Fruit fly (Drosophila melanogaster) whole organism, wandering third instar larva: ENCODE measurements around the gene CG9192.

Experiments used
- Abd-B ChIP-seq: fragments of >200 bp; optimal IDR thresholded peaks from 2 replicates; lab custom pipeline; 2017; ENCODE audit warnings: missing biosample characterization, missing genetic modification characterization
- CG32264 ChIP-seq: fragments of 200-800 bp; sonication (Bioruptor generic); optimal IDR thresholded peaks from 2 replicates; lab custom pipeline; 2016; ENCODE audit warnings: missing biosample characterization, missing genetic modification characterization
- CG9705 ChIP-seq: fragments of 200-800 bp; sonication (Bioruptor generic); optimal IDR thresholded peaks from 2 replicates; lab custom pipeline; 2018; ENCODE audit warnings: missing biosample characterization, mild to moderate bottlenecking, missing genetic modification characterization
- CrebA ChIP-seq: fragments of 200-800 bp; sonication (Bioruptor generic); optimal IDR thresholded peaks from 2 replicates; lab custom pipeline; 2016; ENCODE audit warnings: missing biosample characterization, mild to moderate bottlenecking, missing genetic modification characterization, borderline replicate concordance
- Dfd ChIP-seq: fragments of >200 bp; optimal IDR thresholded peaks from 2 replicates; lab custom pipeline; 2017; ENCODE audit warnings: missing biosample characterization, missing genetic modification characterization
- Dif ChIP-seq: fragments of 200-275, 200-300 bp; sonication (Bioruptor generic); optimal IDR thresholded peaks from 2 replicates; lab custom pipeline; 2018; ENCODE audit warnings: missing biosample characterization, missing genetic modification characterization; ENCODE audit not compliant: partially characterized antibody
- GATAd ChIP-seq: sonication (Bioruptor generic); optimal IDR thresholded peaks from 2 replicates; lab custom pipeline; 2016; ENCODE audit warnings: missing biosample characterization, missing genetic modification characterization
- Hr83 ChIP-seq: fragments of 200-300 bp; sonication (Bioruptor generic); optimal IDR thresholded peaks from 2 replicates; lab custom pipeline; 2016; ENCODE audit warnings: missing biosample characterization, mild to moderate bottlenecking, missing genetic modification characterization, moderate library complexity; ENCODE audit not compliant: poor library complexity, severe bottlenecking
- Jra ChIP-seq: sonication (Bioruptor generic); optimal IDR thresholded peaks from 2 replicates; lab custom pipeline; 2016; ENCODE audit warnings: missing biosample characterization, missing genetic modification characterization
- Mio ChIP-seq: sonication (Bioruptor generic); optimal IDR thresholded peaks from 2 replicates; lab custom pipeline; 2016; ENCODE audit warnings: missing biosample characterization, missing genetic modification characterization
- Myc ChIP-seq: fragments of >200 bp; optimal IDR thresholded peaks from 2 replicates; lab custom pipeline; 2017
- N ChIP-seq: fragments of >200 bp; optimal IDR thresholded peaks from 2 replicates; lab custom pipeline; 2018; ENCODE audit warnings: missing biosample characterization, missing external identifiers, missing genetic modification characterization
- OdsH ChIP-seq: fragments of 200-800 bp; sonication (Bioruptor generic); optimal IDR thresholded peaks from 2 replicates; lab custom pipeline; 2016; ENCODE audit warnings: missing biosample characterization, mild to moderate bottlenecking, missing genetic modification characterization
- Rel ChIP-seq, 2 experiments: fragments of 200-800 bp; sonication (Bioruptor generic) in 1 of 2; optimal IDR thresholded peaks; 2 replicates in 1 of 2; 3 replicates in 1 of 2; lab custom pipeline; 2016 to 2019; ENCODE audit warnings: mild to moderate bottlenecking in 2 of 2, missing biosample characterization in 2 of 2, missing genetic modification characterization in 2 of 2, moderate library complexity in 1 of 2
- Vsx2 ChIP-seq: fragments of 200-300, 225-300 bp; sonication (Bioruptor generic); optimal IDR thresholded peaks from 2 replicates; lab custom pipeline; 2018; ENCODE audit warnings: missing biosample characterization, missing genetic modification characterization; ENCODE audit not compliant: partially characterized antibody
- br ChIP-seq: fragments of 200-800 bp; sonication (Bioruptor generic); optimal IDR thresholded peaks from 2 replicates; lab custom pipeline; 2016; ENCODE audit warnings: missing biosample characterization, missing genetic modification characterization
- brk ChIP-seq: fragments of 200-800 bp; sonication (Bioruptor generic); optimal IDR thresholded peaks from 2 replicates; lab custom pipeline; 2016; ENCODE audit warnings: missing biosample characterization, mild to moderate bottlenecking, missing genetic modification characterization
- dl ChIP-seq, 2 experiments: fragments of 175-275, 200-275 bp in 1 of 2; fragments of 200-275 bp in 1 of 2; sonication (Bioruptor generic); optimal IDR thresholded peaks; lab custom pipeline; 2018; ENCODE audit warnings: mild to moderate bottlenecking in 2 of 2, missing biosample characterization in 2 of 2, missing genetic modification characterization in 2 of 2, moderate library complexity in 2 of 2; ENCODE audit not compliant: partially characterized antibody in 2 of 2, insufficient read depth in 1 of 2
- dmrt93B ChIP-seq: fragments of 200-800 bp; sonication (Bioruptor generic); optimal IDR thresholded peaks from 2 replicates; lab custom pipeline; 2018; ENCODE audit warnings: missing biosample characterization, mild to moderate bottlenecking, missing genetic modification characterization
- dsf ChIP-seq: sonication (Bioruptor generic); optimal IDR thresholded peaks from 2 replicates; lab custom pipeline; 2016; ENCODE audit warnings: missing biosample characterization, missing genetic modification characterization, borderline replicate concordance
- ey ChIP-seq: fragments of 200-800 bp; sonication (Bioruptor generic); optimal IDR thresholded peaks from 2 replicates; lab custom pipeline; 2016; ENCODE audit warnings: missing biosample characterization, missing genetic modification characterization
- foxo ChIP-seq, 2 experiments: fragments of 200-800 bp; sonication (Bioruptor generic); optimal IDR thresholded peaks; 2 replicates in 1 of 2; 3 replicates in 1 of 2; lab custom pipeline; 2016 to 2017; ENCODE audit warnings: missing biosample characterization in 2 of 2, missing genetic modification characterization in 2 of 2
- fru ChIP-seq: fragments of 200-800 bp; sonication (Bioruptor generic); optimal IDR thresholded peaks from 3 replicates; lab custom pipeline; 2016; ENCODE audit warnings: missing biosample characterization, mild to moderate bottlenecking, missing genetic modification characterization
- h ChIP-seq: fragments of 200-800 bp; sonication (Bioruptor generic); optimal IDR thresholded peaks from 3 replicates; lab custom pipeline; 2016; ENCODE audit warnings: missing biosample characterization, mild to moderate bottlenecking, missing genetic modification characterization
- jim ChIP-seq: fragments of 175-275, 200-325 bp; sonication (Bioruptor generic); optimal IDR thresholded peaks from 2 replicates; lab custom pipeline; 2016; ENCODE audit warnings: missing biosample characterization, mild to moderate bottlenecking, missing genetic modification characterization
- lola ChIP-seq: fragments of >200 bp; optimal IDR thresholded peaks from 2 replicates; lab custom pipeline; 2017; ENCODE audit warnings: missing biosample characterization, missing genetic modification characterization
- pan ChIP-seq: fragments of >200 bp; optimal IDR thresholded peaks from 2 replicates; lab custom pipeline; 2017
- psq ChIP-seq: fragments of 200-800 bp; sonication (Bioruptor generic); optimal IDR thresholded peaks from 3 replicates; lab custom pipeline; 2017; ENCODE audit warnings: missing biosample characterization, mild to moderate bottlenecking, missing genetic modification characterization, moderate library complexity
- rgr ChIP-seq: fragments of 200-800 bp; sonication (Bioruptor generic); optimal IDR thresholded peaks from 3 replicates; lab custom pipeline; 2016; ENCODE audit warnings: missing biosample characterization, mild to moderate bottlenecking, missing genetic modification characterization
- sage ChIP-seq: fragments of 200-800 bp; sonication (Bioruptor generic); optimal IDR thresholded peaks from 2 replicates; lab custom pipeline; 2016; ENCODE audit warnings: missing biosample characterization, mild to moderate bottlenecking, missing genetic modification characterization
- sv ChIP-seq: fragments of 200-800 bp; sonication (Bioruptor generic); optimal IDR thresholded peaks from 3 replicates; lab custom pipeline; 2016; ENCODE audit warnings: missing biosample characterization, missing genetic modification characterization
- tai ChIP-seq: sonication (Bioruptor generic); optimal IDR thresholded peaks from 2 replicates; lab custom pipeline; 2016; ENCODE audit warnings: missing biosample characterization, missing genetic modification characterization
- usp ChIP-seq: fragments of >200 bp; optimal IDR thresholded peaks from 2 replicates; lab custom pipeline; 2017; ENCODE audit warnings: missing biosample characterization, missing genetic modification characterization
- woc ChIP-seq: sonication (Bioruptor generic); optimal IDR thresholded peaks from 2 replicates; lab custom pipeline; 2016; ENCODE audit warnings: missing biosample characterization, mild to moderate bottlenecking, missing genetic modification characterization

The CG9192 gene

dm6 chr3L:1202588-1203195, 35.4 kb downstream of the CG9192 start, which contains the start of gene meep:
Gene meep (minus strand): TSS chr3L:1203036.
- TF ChIP-seq jim (GFP tag; lab: Kevin White, UChicago): no peak
- no peak for TF ChIP-seq CG32264 (GFP tag; lab: Kevin White, UChicago)
- TF ChIP-seq CrebA (GFP tag; lab: Kevin White, UChicago): no peak
- no peak for TF ChIP-seq Dfd (GFP tag; lab: Kevin White, UChicago)
- no peak for TF ChIP-seq lola
- no peak for TF ChIP-seq tai (GFP tag; lab: Kevin White, UChicago)
- TF ChIP-seq Myc (lab: Kevin White, UChicago): no peak
- no peak for TF ChIP-seq pan (lab: Kevin White, UChicago)
- no peak for TF ChIP-seq Hr83 (GFP tag; lab: Kevin White, UChicago)
- no peak for TF ChIP-seq rgr (GFP tag; lab: Kevin White, UChicago)
- no peak for TF ChIP-seq sage (GFP tag; lab: Kevin White, UChicago)
- no peak for TF ChIP-seq OdsH
- no peak for TF ChIP-seq h (GFP tag; lab: Kevin White, UChicago)
- TF ChIP-seq woc (GFP tag; lab: Kevin White, UChicago): no peak
- TF ChIP-seq ey: no peak
- TF ChIP-seq N: no peak
- TF ChIP-seq dmrt93B: no peak
- TF ChIP-seq, all 38 proteins: peak for 0

DNA sequence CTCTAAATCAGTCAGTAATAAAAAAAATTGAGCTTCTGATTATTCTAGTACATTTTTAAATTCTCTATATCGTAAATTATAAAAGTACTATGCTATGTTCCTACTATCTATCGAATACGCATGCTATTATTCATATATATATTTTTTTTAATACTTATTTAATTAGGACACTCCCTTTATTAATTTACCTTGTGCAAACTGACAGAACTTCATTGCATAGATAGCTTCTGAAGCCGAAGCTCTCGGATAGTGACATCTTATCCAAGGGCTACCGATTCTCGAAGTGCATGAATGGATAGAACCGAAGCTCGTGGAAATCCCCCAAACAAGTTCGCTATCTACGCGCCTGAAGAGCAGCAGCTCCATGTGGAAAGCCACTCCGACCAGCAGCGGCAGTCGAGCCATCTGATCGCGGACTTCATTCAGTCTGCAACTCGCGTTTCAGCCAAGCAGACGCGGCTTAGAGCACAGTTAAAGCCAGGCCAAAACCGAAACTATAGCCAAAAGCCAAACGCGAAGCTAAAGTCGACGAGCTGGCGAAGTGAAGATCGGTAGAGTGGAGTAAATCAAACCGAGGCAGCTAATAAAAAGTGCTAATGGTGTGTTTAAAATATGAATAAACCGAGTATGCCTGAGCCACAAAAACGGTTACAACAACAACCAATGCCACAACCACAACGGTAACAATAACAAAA, 37.6 kb downstream of the CG9192 start, which contains the start of gene mwh:
Gene mwh, plus strand, starts transcription at position 430 of the 695 bp plus-strand sequence.
- TF ChIP-seq woc (GFP tag; lab: Kevin White, UChicago) (no peak), OdsH (no peak), lola (no peak), CrebA (GFP tag; lab: Kevin White, UChicago) (no peak), Rel (GFP tag; optimal IDR thresholded peaks at IDR 0.05; lab: Kevin White, UChicago) (no peak), Rel (tag; optimal IDR thresholded peaks at IDR 0.05; lab: Kevin White, UChicago) (no peak), Dif (GFP tag; lab: Kevin White, UChicago) (no peak), sage (GFP tag; lab: Kevin White, UChicago) (no peak), psq (GFP tag; lab: Kevin White, UChicago) (no peak), GATAd (no peak), tai (GFP tag; lab: Kevin White, UChicago) (no peak), usp (GFP tag; lab: Kevin White, UChicago) (no peak), Jra (GFP tag; lab: Kevin White, UChicago) (no peak), jim (GFP tag; lab: Kevin White, UChicago) (no peak), fru (no peak), Myc (lab: Kevin White, UChicago) (no peak), CG32264 (GFP tag; lab: Kevin White, UChicago) (no peak), br (GFP tag; lab: Kevin White, UChicago) (no peak), CG9705 (GFP tag; lab: Kevin White, UChicago) (no peak)

DNA sequence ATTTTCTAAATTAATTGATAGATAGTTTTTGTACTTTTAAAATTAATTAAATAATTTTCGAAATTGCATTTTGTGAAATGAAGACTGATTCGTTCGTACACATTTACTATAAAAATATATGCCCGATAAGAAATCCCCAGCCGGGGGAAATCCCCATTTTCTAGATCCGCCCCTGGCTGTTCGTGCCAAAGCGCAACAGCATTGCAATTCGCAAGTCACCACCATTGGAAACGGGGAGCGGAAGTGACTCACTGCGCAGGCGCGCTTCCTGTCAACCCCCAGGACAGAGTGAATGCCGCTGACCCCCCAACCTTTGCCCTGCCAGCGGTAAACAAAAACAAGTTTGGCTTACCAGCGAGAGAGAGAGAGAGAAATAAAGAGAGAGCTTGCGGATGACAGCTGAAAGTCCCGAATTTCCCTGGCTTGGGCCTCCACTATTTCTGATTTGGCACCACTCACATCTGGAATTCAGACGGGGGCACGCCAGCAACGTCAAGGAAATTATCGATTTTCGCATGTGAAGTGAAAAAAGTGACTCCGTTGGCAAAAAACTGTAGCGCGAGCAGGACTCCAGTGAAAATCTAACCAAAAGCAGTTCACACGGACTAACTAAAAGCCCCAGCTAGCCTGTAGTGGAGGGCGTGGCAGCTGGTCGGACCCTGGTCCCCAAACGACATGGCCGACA, 42.1 kb downstream of the CG9192 start, which contains the start of gene Aplip1:
Gene Aplip1, plus strand, starts transcription at position 450 of the 685 bp plus-strand sequence.
- TF ChIP-seq N: no peak
- no peak for TF ChIP-seq Rel (GFP tag; optimal IDR thresholded peaks at IDR 0.05; lab: Kevin White, UChicago)
- TF ChIP-seq Rel (tag; optimal IDR thresholded peaks at IDR 0.05; lab: Kevin White, UChicago): peak; percentile 72
- no peak for TF ChIP-seq fru
- TF ChIP-seq dmrt93B: no peak
- no peak for TF ChIP-seq ey
- TF ChIP-seq Hr83 (GFP tag; lab: Kevin White, UChicago): no peak
- TF ChIP-seq foxo (GFP tag; optimal IDR thresholded peaks at IDR 0.05; lab: Kevin White, UChicago): peak in 1 of 2 experiments; percentile 15

DNA sequence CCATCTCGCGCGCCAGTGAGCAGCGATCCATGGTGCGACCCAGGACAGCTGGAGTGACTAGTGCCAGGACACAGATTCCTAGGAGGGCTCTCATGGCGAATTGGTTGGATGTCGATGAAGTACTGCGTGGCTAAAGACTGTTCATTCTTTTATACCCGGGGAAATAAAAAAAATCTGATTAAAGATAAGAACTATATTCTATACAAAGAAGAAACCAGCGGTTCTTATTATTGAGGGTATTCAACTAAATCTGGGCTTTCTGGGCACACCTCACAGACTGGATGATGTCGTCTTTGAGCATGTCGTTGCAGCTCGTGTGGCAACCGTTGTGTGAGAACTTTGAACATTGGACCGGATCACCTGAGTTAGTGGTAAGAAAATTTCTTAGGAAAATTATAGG, 42.9 kb downstream of the CG9192 start, which contains the start of gene LysX:
Gene LysX, minus strand, starts transcription at position 101 of the 400 bp plus-strand sequence.
- TF ChIP-seq dsf (GFP tag; lab: Kevin White, UChicago) (no peak), dmrt93B (no peak), Rel (GFP tag; optimal IDR thresholded peaks at IDR 0.05; lab: Kevin White, UChicago) (no peak), Rel (tag; optimal IDR thresholded peaks at IDR 0.05; lab: Kevin White, UChicago) (no peak), Dif (GFP tag; lab: Kevin White, UChicago) (no peak), foxo (GFP tag; optimal IDR thresholded peaks at IDR 0.05; lab: Kevin White, UChicago) (no peak), sage (GFP tag; lab: Kevin White, UChicago) (no peak), br (GFP tag; lab: Kevin White, UChicago) (no peak), Abd-B (no peak), brk (GFP tag; lab: Kevin White, UChicago) (no peak), sv (GFP tag; lab: Kevin White, UChicago) (no peak), fru (no peak), ey (no peak), usp (GFP tag; lab: Kevin White, UChicago) (no peak), CrebA (GFP tag; lab: Kevin White, UChicago) (no peak), GATAd (no peak), Mio (GFP tag; lab: Kevin White, UChicago) (no peak), Vsx2 (no peak), dl (GFP tag; optimal IDR thresholded peaks at IDR 0.05; lab: Kevin White, UChicago; ENCODE audit: insufficient read depth in 1 of 2, partially characterized antibody in 2 of 2) (no peak)
